Fruit fly (Drosophila melanogaster) whole organism, embryonic: ENCODE results near the gene Hsp60B.

ENCODE experiments used
- B-H1 ChIP-seq: fragments of 200-800 bp; sonication (Bioruptor generic); IDR thresholded peaks from 3 replicates; pipeline ENCODE4 v1.3.6; 2022; ENCODE audit warnings: missing biosample characterization, missing genetic modification characterization
- CG10267 ChIP-seq: fragments of 200-800 bp; sonication (Bioruptor generic); optimal IDR thresholded peaks from 2 replicates; lab custom pipeline; 2018; ENCODE audit warnings: missing biosample characterization, mild to moderate bottlenecking, missing genetic modification characterization, moderate library complexity
- CG10959 ChIP-seq: fragments of 200-800 bp; sonication (Bioruptor generic); IDR thresholded peaks from 2 replicates; pipeline ENCODE4 v1.3.6; 2022; ENCODE audit warnings: missing biosample characterization, missing genetic modification characterization
- CG11504 ChIP-seq: fragments of 200-800 bp; sonication (Bioruptor generic); optimal IDR thresholded peaks from 3 replicates; lab custom pipeline; 2019; ENCODE audit warnings: missing biosample characterization, mild to moderate bottlenecking, missing genetic modification characterization, moderate library complexity
- CG13296 ChIP-seq: fragments of 200-800 bp; sonication (Bioruptor generic); optimal IDR thresholded peaks from 3 replicates; lab custom pipeline; 2018; ENCODE audit warnings: missing biosample characterization, mild to moderate bottlenecking, missing genetic modification characterization
- CG15696 ChIP-seq: fragments of 200-800 bp; sonication (Bioruptor generic); optimal IDR thresholded peaks from 2 replicates; lab custom pipeline; 2019; ENCODE audit warnings: missing biosample characterization, mild to moderate bottlenecking, missing genetic modification characterization, moderate library complexity
- CG16813 ChIP-seq: fragments of 200-800 bp; sonication (Bioruptor generic); IDR thresholded peaks from 3 replicates; pipeline ENCODE4 v1.3.6; 2022; ENCODE audit warnings: missing biosample characterization, missing genetic modification characterization; ENCODE audit not compliant: partially characterized antibody
- CG18599 ChIP-seq: fragments of 200-800 bp; sonication (Bioruptor generic); optimal IDR thresholded peaks from 3 replicates; lab custom pipeline; 2017; ENCODE audit warnings: missing biosample characterization, missing genetic modification characterization, mild to moderate bottlenecking, moderate library complexity, missing genetic modification reagents
- CG2129 ChIP-seq: fragments of 200-800 bp; sonication (Bioruptor generic); IDR thresholded peaks from 2 replicates; pipeline ENCODE4 v1.3.6; 2022; ENCODE audit warnings: missing biosample characterization, missing genetic modification characterization; ENCODE audit not compliant: partially characterized antibody
- CG2712 ChIP-seq: fragments of 200-800 bp; optimal IDR thresholded peaks from 3 replicates; lab custom pipeline; 2019; ENCODE audit warnings: missing biosample characterization, mild to moderate bottlenecking, missing genetic modification characterization, moderate library complexity
- CG2875 ChIP-seq: fragments of 200-800 bp; sonication (Bioruptor generic); optimal IDR thresholded peaks from 2 replicates; lab custom pipeline; 2017; ENCODE audit warnings: missing biosample characterization, mild to moderate bottlenecking, missing genetic modification characterization, missing genetic modification reagents
- CG30020 ChIP-seq: fragments of 200-800 bp; optimal IDR thresholded peaks from 2 replicates; lab custom pipeline; 2019; ENCODE audit warnings: missing biosample characterization, mild to moderate bottlenecking, missing genetic modification characterization, moderate library complexity
- CG32772 ChIP-seq: fragments of 200-800 bp; sonication (Bioruptor generic); IDR thresholded peaks from 2 replicates; pipeline ENCODE4 v1.3.6; 2022; ENCODE audit warnings: missing biosample characterization, missing genetic modification characterization
- CG4424 ChIP-seq: fragments of 200-800 bp; sonication (Bioruptor generic); optimal IDR thresholded peaks from 3 replicates; lab custom pipeline; 2016; ENCODE audit warnings: missing biosample characterization, missing genetic modification characterization
- CG6813 ChIP-seq: fragments of 200-800 bp; sonication (Bioruptor generic); optimal IDR thresholded peaks from 2 replicates; lab custom pipeline; 2017; ENCODE audit warnings: missing biosample characterization, missing genetic modification characterization, mild to moderate bottlenecking, moderate library complexity, missing genetic modification reagents
- CG6854 ChIP-seq: fragments of 200-800 bp; sonication (Bioruptor generic); optimal IDR thresholded peaks from 3 replicates; lab custom pipeline; 2017; ENCODE audit warnings: missing biosample characterization, mild to moderate bottlenecking, missing genetic modification characterization
- CG7963 ChIP-seq: fragments of 200-800 bp; sonication (Bioruptor generic); IDR thresholded peaks from 3 replicates; pipeline ENCODE4 v1.3.6; 2022; ENCODE audit warnings: missing biosample characterization, missing genetic modification characterization; ENCODE audit not compliant: partially characterized antibody
- CG7987 ChIP-seq: fragments of 200-800 bp; sonication (Bioruptor generic); optimal IDR thresholded peaks from 2 replicates; lab custom pipeline; 2018; ENCODE audit warnings: missing biosample characterization, mild to moderate bottlenecking, missing genetic modification characterization, moderate library complexity
- CG8944 ChIP-seq: fragments of 200-800 bp; sonication (Bioruptor generic); optimal IDR thresholded peaks from 3 replicates; lab custom pipeline; 2016; ENCODE audit warnings: missing biosample characterization, missing genetic modification characterization
- Dek ChIP-seq: fragments of 200-800 bp; sonication (Bioruptor generic); optimal IDR thresholded peaks from 3 replicates; lab custom pipeline; 2019; ENCODE audit warnings: missing biosample characterization, mild to moderate bottlenecking, missing genetic modification characterization, moderate library complexity
- Doc2 ChIP-seq: fragments of 200-800 bp; sonication (Bioruptor generic); IDR thresholded peaks from 2 replicates; pipeline ENCODE4 v1.3.6; 2022; ENCODE audit warnings: missing biosample characterization, missing genetic modification characterization
- Drgx ChIP-seq: fragments of 200-800 bp; sonication (Bioruptor generic); IDR thresholded peaks from 2 replicates; pipeline ENCODE4 v1.3.6; 2022; ENCODE audit warnings: missing biosample characterization, missing genetic modification characterization
- Fer1 ChIP-seq: fragments of 200-800 bp; sonication (Bioruptor generic); optimal IDR thresholded peaks from 2 replicates; lab custom pipeline; 2017; ENCODE audit warnings: missing biosample characterization, mild to moderate bottlenecking, missing genetic modification characterization
- HmgZ ChIP-seq: fragments of 200-800 bp; sonication (Bioruptor generic); optimal IDR thresholded peaks from 2 replicates; lab custom pipeline; 2018; ENCODE audit warnings: missing biosample characterization, mild to moderate bottlenecking, missing genetic modification characterization
- Hmr ChIP-seq: fragments of 200-800 bp; sonication (Bioruptor generic); optimal IDR thresholded peaks from 3 replicates; lab custom pipeline; 2017; ENCODE audit warnings: mild to moderate bottlenecking, missing biosample characterization, missing genetic modification reagents, missing genetic modification characterization
- Max ChIP-seq: fragments of 200-800 bp; sonication (Bioruptor generic); optimal IDR thresholded peaks from 2 replicates; lab custom pipeline; 2016; ENCODE audit warnings: missing biosample characterization, mild to moderate bottlenecking, missing genetic modification characterization
- Med ChIP-seq: fragments of 200-800 bp; sonication (Bioruptor generic); peaks from one replicate; lab custom pipeline; 2016; ENCODE audit warnings: missing biosample characterization, missing genetic modification characterization, mild to moderate bottlenecking, inconsistent platforms, moderate library complexity
- Nf-YC ChIP-seq: fragments of 200-800 bp; optimal IDR thresholded peaks from 3 replicates; lab custom pipeline; 2019; ENCODE audit warnings: missing biosample characterization, mild to moderate bottlenecking, missing genetic modification characterization, moderate library complexity
- Oaz ChIP-seq: fragments of 200-800 bp; sonication (Bioruptor generic); IDR thresholded peaks from 2 replicates; pipeline ENCODE4 v1.3.6; 2022; ENCODE audit warnings: missing biosample characterization, missing genetic modification characterization
- Ptx1 ChIP-seq: fragments of 200-800 bp; sonication (Bioruptor generic); IDR thresholded peaks from 2 replicates; pipeline ENCODE4 v1.3.6; 2022; ENCODE audit warnings: missing biosample characterization, missing genetic modification characterization
- Usf ChIP-seq: fragments of 200-800 bp; sonication (Bioruptor generic); optimal IDR thresholded peaks from 2 replicates; lab custom pipeline; 2017; ENCODE audit warnings: missing genotype, missing biosample characterization, missing genetic modification characterization
- bab2 ChIP-seq: fragments of 200-800 bp; sonication (Bioruptor generic); optimal IDR thresholded peaks from 2 replicates; lab custom pipeline; 2016; ENCODE audit warnings: missing biosample characterization, missing genetic modification characterization
- bcd ChIP-seq: fragments of 200-800 bp; sonication (Bioruptor generic); optimal IDR thresholded peaks from 2 replicates; lab custom pipeline; 2017; ENCODE audit warnings: missing biosample characterization, mild to moderate bottlenecking, missing genetic modification characterization
- cad ChIP-seq: fragments of >200 bp; optimal IDR thresholded peaks from 2 replicates; lab custom pipeline; 2017; ENCODE audit warnings: missing biosample characterization, missing genetic modification characterization
- fd102C ChIP-seq: fragments of 200-800 bp; sonication (Bioruptor generic); optimal IDR thresholded peaks from 2 replicates; lab custom pipeline; 2018; ENCODE audit warnings: missing biosample characterization, mild to moderate bottlenecking, missing genetic modification characterization, moderate library complexity
- grn ChIP-seq: fragments of 200-800 bp; sonication (Bioruptor generic); optimal IDR thresholded peaks from 3 replicates; lab custom pipeline; 2017; ENCODE audit warnings: missing biosample characterization, missing genetic modification characterization
- gro ChIP-seq: fragments of 200-800 bp; sonication (Bioruptor generic); optimal IDR thresholded peaks from 2 replicates; lab custom pipeline; 2016; ENCODE audit warnings: missing biosample characterization, missing genetic modification characterization
- jumu ChIP-seq: fragments of 200-800 bp; sonication (Bioruptor generic); optimal IDR thresholded peaks from 3 replicates; lab custom pipeline; 2016; ENCODE audit warnings: missing biosample characterization, missing genetic modification characterization
- kni ChIP-seq: fragments of 200-800 bp; sonication (Bioruptor generic); optimal IDR thresholded peaks from 3 replicates; lab custom pipeline; 2017; ENCODE audit warnings: mild to moderate bottlenecking, missing biosample characterization, missing genetic modification reagents, missing genetic modification characterization
- knrl ChIP-seq: fragments of 200-800 bp; sonication (Bioruptor generic); IDR thresholded peaks from 3 replicates; pipeline ENCODE4 v1.3.6; 2022; ENCODE audit warnings: missing biosample characterization, missing genetic modification characterization; ENCODE audit not compliant: partially characterized antibody
- lbe ChIP-seq: fragments of 200-800 bp; sonication (Bioruptor generic); optimal IDR thresholded peaks from 2 replicates; lab custom pipeline; 2016; ENCODE audit warnings: missing biosample characterization, mild to moderate bottlenecking, missing genetic modification characterization
- lov ChIP-seq, 2 experiments: fragments of 200-800 bp in 1 of 2; fragments of >200 bp in 1 of 2; sonication (Bioruptor generic) in 1 of 2; IDR thresholded peaks in 1 of 2; optimal IDR thresholded peaks in 1 of 2; 2 replicates in 1 of 2; 3 replicates in 1 of 2; pipeline versions ENCODE4 v1.3.6 to Lab custom; 2017 to 2022; ENCODE audit warnings: missing biosample characterization in 1 of 2, missing genetic modification characterization in 1 of 2
- sens ChIP-seq: fragments of 200-800 bp; sonication (Bioruptor generic); peaks from one replicate; lab custom pipeline; 2016; ENCODE audit warnings: missing biosample characterization, missing genetic modification characterization
- sim ChIP-seq: fragments of 200-800 bp; sonication (Bioruptor generic); IDR thresholded peaks from 2 replicates; pipeline ENCODE4 v1.3.6; 2022; ENCODE audit warnings: missing biosample characterization, missing genetic modification characterization
- sisA ChIP-seq: fragments of 200-800 bp; sonication (Bioruptor generic); IDR thresholded peaks from 2 replicates; pipeline ENCODE4 v1.3.6; 2022; ENCODE audit warnings: missing biosample characterization, missing genetic modification characterization
- slbo ChIP-seq: fragments of 200-800 bp; sonication (Bioruptor generic); IDR thresholded peaks from 2 replicates; pipeline ENCODE4 v1.3.6; 2022; ENCODE audit warnings: missing biosample characterization, missing genetic modification characterization
- slp2 ChIP-seq: fragments of 200-800 bp; sonication (Bioruptor generic); optimal IDR thresholded peaks from 2 replicates; lab custom pipeline; 2016; ENCODE audit warnings: missing biosample characterization, missing genetic modification characterization
- sug ChIP-seq: fragments of 200-800 bp; optimal IDR thresholded peaks from 2 replicates; lab custom pipeline; 2019; ENCODE audit warnings: missing biosample characterization, mild to moderate bottlenecking, missing genetic modification characterization, moderate library complexity
- ttk ChIP-seq: fragments of 200-800 bp; sonication (Bioruptor generic); IDR thresholded peaks from 2 replicates; pipeline ENCODE4 v2.1.2; 2022; ENCODE audit warnings: missing biosample characterization, missing genetic modification characterization
- zf30C ChIP-seq: fragments of 200-800 bp; sonication (Bioruptor generic); optimal IDR thresholded peaks from 3 replicates; lab custom pipeline; 2018; ENCODE audit warnings: missing biosample characterization, mild to moderate bottlenecking, missing genetic modification characterization

Hsp60B gene

DNA sequence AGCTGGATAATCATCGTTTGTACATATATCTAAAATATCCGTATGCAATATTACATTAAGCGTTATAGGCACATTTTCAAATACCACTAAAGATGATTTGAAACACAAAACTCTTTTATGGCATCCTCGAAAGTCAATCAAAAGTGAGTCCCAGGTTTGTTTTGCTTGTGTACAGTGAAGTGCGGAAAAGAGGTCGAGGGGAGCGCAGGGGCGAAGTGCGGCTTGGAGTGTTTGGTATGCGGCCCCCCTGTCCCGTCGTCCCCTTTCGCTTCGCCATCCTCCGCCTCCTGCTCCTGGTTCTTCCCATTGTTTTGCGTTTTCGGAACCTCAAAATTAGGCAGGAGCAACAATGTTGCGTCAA is 12.7 kb upstream of the Hsp60B start (continued):
- TF ChIP-seq CG30020 (tag; lab: Kevin White, UChicago) (no peak), Nf-YC (tag; lab: Kevin White, UChicago) (no peak), fd102C (GFP tag; lab: Kevin White, UChicago) (peak; percentile 40), CG18599 (GFP tag; lab: Kevin White, UChicago) (peak; percentile 70), Oaz (GFP tag; lab: Robert Waterston, UW) (peak; percentile 63; the same call in 1 of the 2 replicates), ttk (peak; percentile 84), B-H1 (GFP tag; lab: Robert Waterston, UW) (peak; percentile 77), sug (tag; lab: Kevin White, UChicago) (no peak), jumu (GFP tag; lab: Kevin White, UChicago) (peak; percentile 82), Fer1 (GFP tag; lab: Kevin White, UChicago) (no peak), CG6854 (no peak), CG4424 (GFP tag; lab: Kevin White, UChicago) (peak; percentile 90), CG11504 (tag; lab: Kevin White, UChicago) (peak; percentile 93), CG2875 (GFP tag; lab: Kevin White, UChicago) (peak; percentile 88), lbe (GFP tag; lab: Kevin White, UChicago) (peak; percentile 94), Doc2 (peak; percentile 41; the same call in 1 of the 2 replicates), gro (GFP tag; lab: Kevin White, UChicago) (no peak), CG10959 (peak; percentile 74), sens (GFP tag; lab: Kevin White, UChicago) (peak; percentile 99), CG15696 (tag; lab: Kevin White, UChicago) (peak; percentile 64), cad (no peak), CG7963 (GFP tag; lab: Robert Waterston, UW) (no peak), CG6813 (GFP tag; lab: Kevin White, UChicago) (peak; percentile 84), CG16813 (GFP tag; lab: Robert Waterston, UW) (no peak), Usf (GFP tag; lab: Kevin White, UChicago) (peak; percentile 79), HmgZ (peak; percentile 45), CG2129 (no peak), bab2 (GFP tag; lab: Kevin White, UChicago) (peak; percentile 82), CG32772 (GFP tag; lab: Robert Waterston, UW) (peak; percentile 83), CG13296 (GFP tag; lab: Kevin White, UChicago) (no peak), Ptx1 (peak; percentile 88), CG8944 (GFP tag; lab: Kevin White, UChicago) (peak; percentile 87), sim (GFP tag; lab: Robert Waterston, UW) (peak; percentile 83), Drgx (peak; percentile 98), bcd (GFP tag; lab: Kevin White, UChicago) (peak; percentile 82), slbo (GFP tag; lab: Robert Waterston, UW) (peak; percentile 71), knrl (GFP tag; lab: Robert Waterston, UW) (no peak), grn (GFP tag; lab: Kevin White, UChicago) (peak; percentile 27), Max (GFP tag; lab: Kevin White, UChicago) (peak; percentile 54), CG2712 (tag; lab: Kevin White, UChicago) (peak; percentile 94), lov (optimal IDR thresholded peaks at IDR 0.05; lab: Kevin White, UChicago) (no peak), lov (GFP tag; IDR thresholded peaks at IDR 0.05; lab: Robert Waterston, UW) (peak; percentile 80; the same call in 1 of the 3 replicates), Dek (tag; lab: Kevin White, UChicago) (peak; percentile 46), Med (peak; percentile 97), CG10267 (tag; lab: Kevin White, UChicago) (peak; percentile 85), slp2 (GFP tag; lab: Kevin White, UChicago) (peak; percentile 80), zf30C (GFP tag; lab: Kevin White, UChicago) (peak; percentile 96), sisA (GFP tag; lab: Robert Waterston, UW) (peak; percentile 81), Hmr (GFP tag; lab: Kevin White, UChicago) (peak; percentile 53), CG7987 (GFP tag; lab: Kevin White, UChicago) (peak; percentile 31), kni (GFP tag; lab: Kevin White, UChicago) (peak; percentile 64)
